Fruit fly (Drosophila melanogaster) whole organism, prepupa: ENCODE data around the gene Ing5.

ENCODE experiments used
- CG16779 ChIP-seq: fragments of 200-800 bp; sonication (Bioruptor generic); optimal IDR thresholded peaks from 3 replicates; lab custom pipeline; 2017; ENCODE audit warnings: missing biosample characterization, mild to moderate bottlenecking, missing genetic modification characterization
- CG8632 ChIP-seq: fragments of 200-800 bp; sonication (Bioruptor generic); optimal IDR thresholded peaks from 3 replicates; lab custom pipeline; 2016; ENCODE audit warnings: missing biosample characterization, missing genetic modification characterization
- Met ChIP-seq: fragments of 200-800 bp; sonication (Bioruptor generic); optimal IDR thresholded peaks from 3 replicates; lab custom pipeline; 2016; ENCODE audit warnings: missing biosample characterization, missing genetic modification characterization
- topi ChIP-seq: fragments of 200-800 bp; sonication (Bioruptor generic); optimal IDR thresholded peaks from 3 replicates; lab custom pipeline; 2016; ENCODE audit warnings: missing biosample characterization, missing genetic modification characterization

- TF ChIP-seq Met (GFP tag; lab: Kevin White, UChicago) (no peak), CG16779 (no peak), topi (GFP tag; lab: Kevin White, UChicago) (no peak), CG8632 (GFP tag; lab: Kevin White, UChicago) (no peak)
These were observed 25.6 kb downstream of the Ing5 start, which contains the start of gene CG9377 for dm6 chr2L:13361465-13361864.
